Fruit fly (Drosophila melanogaster): ENCODE results near the gene Cpr65Ax1.
A peak's percentile ranks its signal among the peaks of the same experiment; 100 is the strongest.

Cpr65Ax1 gene

DNA sequence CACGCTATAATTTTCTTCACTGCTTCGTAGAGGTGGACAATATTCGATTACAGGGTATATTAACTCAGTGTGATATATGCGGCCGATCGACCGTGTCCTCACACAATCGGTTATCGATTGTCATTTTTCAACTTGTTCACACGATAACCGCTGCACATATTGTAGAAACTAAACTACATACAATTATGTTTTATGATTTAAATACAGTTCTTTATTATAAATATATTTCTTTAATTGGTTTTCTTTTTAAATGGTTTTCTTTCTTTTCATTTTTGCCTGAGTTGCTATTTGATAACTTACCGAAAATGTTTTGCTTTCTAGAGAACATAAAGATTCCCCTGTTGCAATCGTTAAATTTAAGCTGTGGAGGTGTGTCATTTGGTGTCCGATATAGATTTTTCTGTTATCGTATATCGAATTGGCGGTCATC lies 26.1 kb upstream of the Cpr65Ax1 start, which contains the start of the genes fmt and CG7376 (continued):
- TF ChIP-seq jing (GFP tag; optimal IDR thresholded peaks at IDR 0.05): no peak
- no peak for TF ChIP-seq CG2875 (GFP tag; optimal IDR thresholded peaks at IDR 0.05)
- TF ChIP-seq fd102C (GFP tag; optimal IDR thresholded peaks at IDR 0.05): no peak
- peak; percentile 39 for TF ChIP-seq CG17186 (GFP tag; optimal IDR thresholded peaks at IDR 0.05)
- no peak for TF ChIP-seq CG11398 (GFP tag; optimal IDR thresholded peaks at IDR 0.05)
- TF ChIP-seq cwo (GFP tag; optimal IDR thresholded peaks at IDR 0.05): no peak
- TF ChIP-seq stwl (tag; optimal IDR thresholded peaks at IDR 0.05): peak; percentile 86
- no peak for TF ChIP-seq aop (GFP tag; IDR thresholded peaks at IDR 0.05)
- peak; percentile 11 for TF ChIP-seq CG4328 (GFP tag; optimal IDR thresholded peaks at IDR 0.05)
- peak; percentile 71 for TF ChIP-seq CG10267 (tag; optimal IDR thresholded peaks at IDR 0.05)
- TF ChIP-seq tll (GFP tag; optimal IDR thresholded peaks at IDR 0.05): no peak
- no peak for TF ChIP-seq Bteb2 (GFP tag; optimal IDR thresholded peaks at IDR 0.05)
- no peak for TF ChIP-seq ham (GFP tag; IDR thresholded peaks at IDR 0.05)
- TF ChIP-seq CG17328 (GFP tag; IDR thresholded peaks at IDR 0.05): no peak
- no peak for TF ChIP-seq twi (tag; optimal IDR thresholded peaks at IDR 0.05)
- TF ChIP-seq CrebB (tag; optimal IDR thresholded peaks at IDR 0.05): no peak
- no peak; the same call in 1 of the 2 replicates for TF ChIP-seq esg (GFP tag; conservative IDR thresholded peaks at IDR 0.05)
- no peak for TF ChIP-seq pan (optimal IDR thresholded peaks at IDR 0.05)
- TF ChIP-seq pan (GFP tag; optimal IDR thresholded peaks at IDR 0.05 in 1 of 2, IDR thresholded peaks at IDR 0.05 in 1 of 2): no peak
- TF ChIP-seq ems (GFP tag; optimal IDR thresholded peaks at IDR 0.05): no peak
- TF ChIP-seq CG13287 (GFP tag; IDR thresholded peaks at IDR 0.05; ENCODE audit: partially characterized antibody): peak; percentile 70
- TF ChIP-seq exex (tag; optimal IDR thresholded peaks at IDR 0.05): no peak
- no peak for TF ChIP-seq CG17612 (GFP tag; IDR thresholded peaks at IDR 0.05)
- TF ChIP-seq CG6683 (GFP tag; optimal IDR thresholded peaks at IDR 0.05): no peak
- no peak for TF ChIP-seq gt (GFP tag; IDR thresholded peaks at IDR 0.05)
- TF ChIP-seq CG34376 (GFP tag; optimal IDR thresholded peaks at IDR 0.05): no peak
- TF ChIP-seq ash1 (GFP tag; optimal IDR thresholded peaks at IDR 0.05): no peak
- no peak for TF ChIP-seq D19A (tag; optimal IDR thresholded peaks at IDR 0.05)
- TF ChIP-seq oc (tag; optimal IDR thresholded peaks at IDR 0.05): no peak
- TF ChIP-seq Oli (tag; optimal IDR thresholded peaks at IDR 0.05): no peak
- no peak for TF ChIP-seq Asciz (GFP tag; optimal IDR thresholded peaks at IDR 0.05)
- peak; percentile 86 for TF ChIP-seq hb (GFP tag; IDR thresholded peaks at IDR 0.05; ENCODE audit: partially characterized antibody)
- TF ChIP-seq CG31388 (GFP tag; optimal IDR thresholded peaks at IDR 0.05): no peak
- TF ChIP-seq Stat92E (GFP tag; optimal IDR thresholded peaks at IDR 0.05): peak in 1 of 3 experiments; percentile 64
- TF ChIP-seq CG18599 (GFP tag; optimal IDR thresholded peaks at IDR 0.05): no peak
- peak; percentile 43 for TF ChIP-seq B-H2 (GFP tag; optimal IDR thresholded peaks at IDR 0.05)
- TF ChIP-seq CkIIα-i1 (GFP tag; IDR thresholded peaks at IDR 0.05): no peak
- no peak for TF ChIP-seq bsh (GFP tag; optimal IDR thresholded peaks at IDR 0.05)
- no peak for TF ChIP-seq Dfd (GFP tag; optimal IDR thresholded peaks at IDR 0.05)
- no peak for TF ChIP-seq CG15601 (tag; optimal IDR thresholded peaks at IDR 0.05)
- TF ChIP-seq CG5245 (GFP tag; optimal IDR thresholded peaks at IDR 0.05): no peak
- TF ChIP-seq Atf6 (GFP tag; IDR thresholded peaks at IDR 0.05): no peak
- no peak for TF ChIP-seq CG15269 (tag; optimal IDR thresholded peaks at IDR 0.05)
- no peak for TF ChIP-seq sim (GFP tag; IDR thresholded peaks at IDR 0.05)
- TF ChIP-seq Hr51 (GFP tag; optimal IDR thresholded peaks at IDR 0.05): no peak
- TF ChIP-seq ato (GFP tag; IDR thresholded peaks at IDR 0.05; ENCODE audit: partially characterized antibody): peak; percentile 79
- no peak for TF ChIP-seq CG17361 (GFP tag; IDR thresholded peaks at IDR 0.05)
- TF ChIP-seq CG13775 (GFP tag; optimal IDR thresholded peaks at IDR 0.05): peak; percentile 49
- no peak for TF ChIP-seq ken (GFP tag; IDR thresholded peaks at IDR 0.05)
- no peak for TF ChIP-seq NfI (GFP tag; optimal IDR thresholded peaks at IDR 0.05)
